Fruit fly (Drosophila melanogaster): ENCODE data around the gene Sfp24Bc.

Gene Sfp24Bc

dm6 chr2L:3632047-3632880, 38.1 kb downstream of the Sfp24Bc start (continued):
- TF ChIP-seq slou (GFP tag; optimal IDR thresholded peaks at IDR 0.05): peak; percentile 71
- TF ChIP-seq CG7963 (GFP tag; IDR thresholded peaks at IDR 0.05; ENCODE audit: partially characterized antibody): no peak
- peak; percentile 64 for TF ChIP-seq CG15479 (GFP tag; optimal IDR thresholded peaks at IDR 0.05)
- TF ChIP-seq CG7372 (GFP tag; IDR thresholded peaks at IDR 0.05): peak; percentile 97
- no peak for TF ChIP-seq fru (optimal IDR thresholded peaks at IDR 0.05)
- TF ChIP-seq CG6254 (GFP tag; optimal IDR thresholded peaks at IDR 0.05): peak; percentile 97
- peak; percentile 91 for TF ChIP-seq tup (GFP tag; optimal IDR thresholded peaks at IDR 0.05)
- TF ChIP-seq CG14860 (GFP tag; IDR thresholded peaks at IDR 0.05; ENCODE audit: partially characterized antibody): no peak
- peak; percentile 89 for TF ChIP-seq CG15601 (tag; optimal IDR thresholded peaks at IDR 0.05)
- peak; percentile 98 for TF ChIP-seq CG14710 (tag; optimal IDR thresholded peaks at IDR 0.05)
- peak; percentile 87 for TF ChIP-seq CG8089 (GFP tag; optimal IDR thresholded peaks at IDR 0.05)
- peak; percentile 91 for TF ChIP-seq CG11696 (GFP tag; IDR thresholded peaks at IDR 0.05)
- TF ChIP-seq CG3407 (GFP tag; optimal IDR thresholded peaks at IDR 0.05): peak; percentile 88
- peak; percentile 58; the same call in 1 of the 2 replicates for TF ChIP-seq Bgb (GFP tag; IDR thresholded peaks at IDR 0.05; ENCODE audit: partially characterized antibody)
- peak; percentile 97 for TF ChIP-seq B-H1 (GFP tag; IDR thresholded peaks at IDR 0.05)
- peak; percentile 98 for TF ChIP-seq CG11695 (GFP tag; IDR thresholded peaks at IDR 0.05)
- TF ChIP-seq CG6175 (GFP tag; IDR thresholded peaks at IDR 0.05): peak; percentile 96
- TF ChIP-seq grn (GFP tag; optimal IDR thresholded peaks at IDR 0.05): peak; percentile 81
- peak; percentile 98 for TF ChIP-seq CG13296 (GFP tag; optimal IDR thresholded peaks at IDR 0.05)
- peak; percentile 97 for TF ChIP-seq CG5953 (GFP tag; IDR thresholded peaks at IDR 0.05)
- TF ChIP-seq Lhr (GFP tag; optimal IDR thresholded peaks at IDR 0.05): peak; percentile 75
- TF ChIP-seq CG2116 (GFP tag; optimal IDR thresholded peaks at IDR 0.05): peak; percentile 73
- peak; percentile 78 for TF ChIP-seq ftz-f1 (GFP tag; optimal IDR thresholded peaks at IDR 0.05)
- TF ChIP-seq dimm (GFP tag; IDR thresholded peaks at IDR 0.05): peak; percentile 96
- TF ChIP-seq Pdp1 (GFP tag; optimal IDR thresholded peaks at IDR 0.05): peak; percentile 89 to 98
- peak; percentile 96 for TF ChIP-seq CG14014 (GFP tag; IDR thresholded peaks at IDR 0.05)
- TF ChIP-seq repo (GFP tag; optimal IDR thresholded peaks at IDR 0.05): peak; percentile 92
- no peak for TF ChIP-seq Dfd (GFP tag; optimal IDR thresholded peaks at IDR 0.05)
- TF ChIP-seq slp2 (GFP tag; optimal IDR thresholded peaks at IDR 0.05): peak; percentile 90
- peak; percentile 87 for TF ChIP-seq NC2α (GFP tag; optimal IDR thresholded peaks at IDR 0.05)
- TF ChIP-seq shn (GFP tag; optimal IDR thresholded peaks at IDR 0.05): peak; percentile 87
- TF ChIP-seq CG6765 (GFP tag; optimal IDR thresholded peaks at IDR 0.05): peak; percentile 98
- peak; percentile 87 for TF ChIP-seq NK7.1 (GFP tag; optimal IDR thresholded peaks at IDR 0.05)
- peak; percentile 96 for TF ChIP-seq CG10267 (tag; optimal IDR thresholded peaks at IDR 0.05)
- peak; percentile 91 for TF ChIP-seq corto (GFP tag; optimal IDR thresholded peaks at IDR 0.05)
- TF ChIP-seq exex (tag; optimal IDR thresholded peaks at IDR 0.05): peak; percentile 92
- peak; percentile 93 for TF ChIP-seq ttk (GFP tag; IDR thresholded peaks at IDR 0.05)
- peak; percentile 94 for TF ChIP-seq CG12219 (GFP tag; optimal IDR thresholded peaks at IDR 0.05)
- TF ChIP-seq Fer3 (tag; optimal IDR thresholded peaks at IDR 0.05): peak; percentile 99
- peak; percentile 92 for TF ChIP-seq CG11398 (GFP tag; optimal IDR thresholded peaks at IDR 0.05)
- TF ChIP-seq ssp (GFP tag; IDR thresholded peaks at IDR 0.05): peak; percentile 88
- peak; percentile 80 for TF ChIP-seq CG14965 (GFP tag; optimal IDR thresholded peaks at IDR 0.05; ENCODE audit: borderline replicate concordance)
- peak; percentile 93 for TF ChIP-seq chm (GFP tag; IDR thresholded peaks at IDR 0.05)
- TF ChIP-seq crol (GFP tag; IDR thresholded peaks at IDR 0.05): peak; percentile 78
- TF ChIP-seq BEAF-32 (GFP tag; optimal IDR thresholded peaks at IDR 0.05): peak; percentile 1
- peak; percentile 98 for TF ChIP-seq nerfin-1 (tag; optimal IDR thresholded peaks at IDR 0.05)
- TF ChIP-seq zfh1 (GFP tag; IDR thresholded peaks at IDR 0.05): peak; percentile 97
- TF ChIP-seq CG33213 (GFP tag; optimal IDR thresholded peaks at IDR 0.05): peak; percentile 91
- TF ChIP-seq CG1832 (GFP tag; optimal IDR thresholded peaks at IDR 0.05): no peak
